Fruit fly (Drosophila melanogaster) whole organism, embryonic: ENCODE measurements around the gene pnt.

Experiments
- Abd-B ChIP-seq: fragments of 200-800 bp; sonication (Bioruptor generic); optimal IDR thresholded peaks from 2 replicates; lab custom pipeline; 2018; ENCODE audit warnings: missing biosample characterization, mild to moderate bottlenecking, missing genetic modification characterization, moderate library complexity
- BEAF-32 ChIP-seq: fragments of 200-800 bp; sonication (Bioruptor generic); optimal IDR thresholded peaks from 3 replicates; lab custom pipeline; 2017; ENCODE audit warnings: missing biosample characterization, missing genetic modification characterization, mild to moderate bottlenecking, moderate library complexity, missing genetic modification reagents
- CG1024 ChIP-seq: fragments of 200-800 bp; sonication (Bioruptor generic); IDR thresholded peaks from 2 replicates; pipeline ENCODE4 v1.3.6; 2022; ENCODE audit warnings: missing biosample characterization, missing genetic modification characterization
- CG10654 ChIP-seq: fragments of 200-800 bp; sonication (Bioruptor generic); optimal IDR thresholded peaks from 2 replicates; lab custom pipeline; 2016; ENCODE audit warnings: missing biosample characterization, missing genetic modification characterization
- CG13123 ChIP-seq: fragments of 200-800 bp; sonication (Bioruptor generic); optimal IDR thresholded peaks from 2 replicates; lab custom pipeline; 2016; ENCODE audit warnings: missing biosample characterization, missing genetic modification characterization
- CG13624 ChIP-seq: fragments of 200-800 bp; sonication (Bioruptor generic); optimal IDR thresholded peaks from 2 replicates; lab custom pipeline; 2016; ENCODE audit warnings: missing biosample characterization, missing genetic modification characterization
- CG15011 ChIP-seq: fragments of 200-800 bp; sonication (Bioruptor generic); optimal IDR thresholded peaks from 3 replicates; lab custom pipeline; 2018; ENCODE audit warnings: missing biosample characterization, mild to moderate bottlenecking, missing genetic modification characterization
- CG15479 ChIP-seq: fragments of 200-800 bp; sonication (Bioruptor generic); optimal IDR thresholded peaks from 3 replicates; lab custom pipeline; 2019; ENCODE audit warnings: missing biosample characterization, mild to moderate bottlenecking, missing genetic modification characterization, moderate library complexity
- CG17568 ChIP-seq: fragments of 200-800 bp; sonication (Bioruptor generic); optimal IDR thresholded peaks from 2 replicates; lab custom pipeline; 2018; ENCODE audit warnings: missing biosample characterization, mild to moderate bottlenecking, missing genetic modification characterization, moderate library complexity
- CG17829 ChIP-seq: fragments of 200-800 bp; optimal IDR thresholded peaks from 2 replicates; lab custom pipeline; 2019; ENCODE audit warnings: missing biosample characterization, mild to moderate bottlenecking, missing genetic modification characterization, moderate library complexity
- CG1792 ChIP-seq: fragments of 200-800 bp; sonication (Bioruptor generic); optimal IDR thresholded peaks from 2 replicates; lab custom pipeline; 2016; ENCODE audit warnings: missing biosample characterization, missing genetic modification characterization
- CG2199 ChIP-seq: fragments of 200-800 bp; sonication (Bioruptor generic); IDR thresholded peaks from 3 replicates; pipeline ENCODE4 v1.3.6; 2022; ENCODE audit warnings: missing biosample characterization, missing genetic modification characterization
- CG32767 ChIP-seq: fragments of 200-800 bp; sonication (Bioruptor generic); IDR thresholded peaks from 2 replicates; pipeline ENCODE4 v1.3.6; 2022; ENCODE audit warnings: missing biosample characterization, missing genetic modification characterization
- CG3847 ChIP-seq: fragments of 200-800 bp; sonication (Bioruptor generic); IDR thresholded peaks from 2 replicates; pipeline ENCODE4 v1.3.6; 2022; ENCODE audit warnings: missing biosample characterization, missing genetic modification characterization
- CG5245 ChIP-seq: fragments of 200-800 bp; sonication (Bioruptor generic); optimal IDR thresholded peaks from 3 replicates; lab custom pipeline; 2016; ENCODE audit warnings: missing biosample characterization, missing genetic modification characterization
- CG6654 ChIP-seq: fragments of 200-800 bp; sonication (Bioruptor generic); optimal IDR thresholded peaks from 2 replicates; lab custom pipeline; 2017; ENCODE audit warnings: missing biosample characterization, mild to moderate bottlenecking, missing genetic modification characterization
- CG7745 ChIP-seq: fragments of 200-800 bp; sonication (Bioruptor generic); optimal IDR thresholded peaks from 2 replicates; lab custom pipeline; 2018; ENCODE audit warnings: missing biosample characterization, mild to moderate bottlenecking, missing genetic modification characterization, moderate library complexity
- CG9215 ChIP-seq: fragments of 200-800 bp; sonication (Bioruptor generic); IDR thresholded peaks from 2 replicates; pipeline ENCODE4 v1.3.6; 2022; ENCODE audit warnings: missing biosample characterization, missing genetic modification characterization
- CG9817 ChIP-seq: fragments of 200-800 bp; sonication (Bioruptor generic); optimal IDR thresholded peaks from 2 replicates; lab custom pipeline; 2018; ENCODE audit warnings: missing biosample characterization, mild to moderate bottlenecking, missing genetic modification characterization, moderate library complexity
- CG9932 ChIP-seq: fragments of 200-800 bp; sonication (Bioruptor generic); IDR thresholded peaks from 2 replicates; pipeline ENCODE4 v1.3.6; 2022; ENCODE audit warnings: missing biosample characterization, missing genetic modification characterization
- CrebB ChIP-seq: fragments of 200-800 bp; sonication (Bioruptor generic); optimal IDR thresholded peaks from 3 replicates; lab custom pipeline; 2018; ENCODE audit warnings: missing biosample characterization, mild to moderate bottlenecking, missing genetic modification characterization
- Dip2 ChIP-seq: fragments of 200-800 bp; sonication (Bioruptor generic); IDR thresholded peaks from 2 replicates; pipeline ENCODE4 v1.3.6; 2022; ENCODE audit warnings: missing biosample characterization, missing genetic modification characterization
- Fer2 ChIP-seq: fragments of 200-800 bp; sonication (Bioruptor generic); optimal IDR thresholded peaks from 2 replicates; lab custom pipeline; 2018; ENCODE audit warnings: missing biosample characterization, mild to moderate bottlenecking, missing genetic modification characterization, moderate library complexity
- Fer3 ChIP-seq: fragments of 200-800 bp; sonication (Bioruptor generic); optimal IDR thresholded peaks from 2 replicates; lab custom pipeline; 2018; ENCODE audit warnings: missing biosample characterization, mild to moderate bottlenecking, missing genetic modification characterization, moderate library complexity
- HHEX ChIP-seq: fragments of 200-800 bp; sonication (Bioruptor generic); optimal IDR thresholded peaks from 3 replicates; lab custom pipeline; 2017; ENCODE audit warnings: missing biosample characterization, mild to moderate bottlenecking, missing genetic modification characterization, missing genetic modification reagents
- Hsf ChIP-seq: fragments of 200-800 bp; sonication (Bioruptor generic); optimal IDR thresholded peaks from 3 replicates; lab custom pipeline; 2016; ENCODE audit warnings: missing biosample characterization, missing genetic modification characterization
- NC2α ChIP-seq: fragments of 200-800 bp; sonication (Bioruptor generic); optimal IDR thresholded peaks from 2 replicates; lab custom pipeline; 2016; ENCODE audit warnings: missing biosample characterization, missing genetic modification characterization
- NfI ChIP-seq: fragments of 200-800 bp; sonication (Bioruptor generic); optimal IDR thresholded peaks from 3 replicates; lab custom pipeline; 2018; ENCODE audit warnings: missing biosample characterization, mild to moderate bottlenecking, missing genetic modification characterization, moderate library complexity
- Sin3A ChIP-seq: fragments of >200 bp; optimal IDR thresholded peaks from 2 replicates; lab custom pipeline; 2018
- Sry-β ChIP-seq: fragments of 200-800 bp; sonication (Bioruptor generic); optimal IDR thresholded peaks from 2 replicates; lab custom pipeline; 2018; ENCODE audit warnings: missing biosample characterization, mild to moderate bottlenecking, missing genetic modification characterization, moderate library complexity
- Usf ChIP-seq: fragments of 200-800 bp; sonication (Bioruptor generic); optimal IDR thresholded peaks from 2 replicates; lab custom pipeline; 2017; ENCODE audit warnings: missing genotype, missing biosample characterization, missing genetic modification characterization
- br ChIP-seq: fragments of >200 bp; optimal IDR thresholded peaks from 2 replicates; lab custom pipeline; 2017
- crc ChIP-seq: fragments of 200-800 bp; sonication (Bioruptor generic); optimal IDR thresholded peaks from 2 replicates; lab custom pipeline; 2016; ENCODE audit warnings: missing biosample characterization, missing genetic modification characterization
- dpn ChIP-seq, 2 experiments: fragments of 200-800 bp; sonication (Bioruptor generic); optimal IDR thresholded peaks; 3 replicates each; lab custom pipeline; 2016; ENCODE audit warnings: missing biosample characterization in 2 of 2, missing genetic modification characterization in 2 of 2
- en ChIP-seq: fragments of 200-800 bp; sonication (Bioruptor generic); optimal IDR thresholded peaks from 2 replicates; lab custom pipeline; 2016; ENCODE audit warnings: missing biosample characterization, missing genetic modification characterization
- ewg ChIP-seq: fragments of 200-800 bp; sonication (Bioruptor generic); optimal IDR thresholded peaks from 3 replicates; lab custom pipeline; 2017; ENCODE audit warnings: mild to moderate bottlenecking, missing biosample characterization, missing genetic modification reagents, missing genetic modification characterization
- gcm ChIP-seq: fragments of 200-800 bp; sonication (Bioruptor generic); optimal IDR thresholded peaks from 2 replicates; lab custom pipeline; 2019; ENCODE audit warnings: missing biosample characterization, mild to moderate bottlenecking, missing genetic modification characterization, moderate library complexity
- h ChIP-seq: fragments of >200 bp; optimal IDR thresholded peaks from 2 replicates; lab custom pipeline; 2017
- inv ChIP-seq: fragments of 200-800 bp; sonication (Bioruptor generic); IDR thresholded peaks from 2 replicates; pipeline ENCODE4 v1.3.6; 2022; ENCODE audit warnings: missing biosample characterization, missing genetic modification characterization; ENCODE audit not compliant: partially characterized antibody
- jing ChIP-seq: fragments of 200-800 bp; sonication (Bioruptor generic); optimal IDR thresholded peaks from 2 replicates; lab custom pipeline; 2018; ENCODE audit warnings: missing biosample characterization, mild to moderate bottlenecking, missing genetic modification characterization
- kah ChIP-seq: fragments of 200-800 bp; sonication (Bioruptor generic); optimal IDR thresholded peaks from 2 replicates; lab custom pipeline; 2018; ENCODE audit warnings: missing biosample characterization, mild to moderate bottlenecking, missing genetic modification characterization
- lola ChIP-seq, 3 experiments: fragments of >200 bp in 2 of 3; fragments of 200-800 bp in 1 of 3; sonication (Bioruptor generic) in 1 of 3; optimal IDR thresholded peaks; 2 replicates each; lab custom pipeline; 2017 to 2019; ENCODE audit warnings: missing biosample characterization in 3 of 3, missing genetic modification characterization in 3 of 3, mild to moderate bottlenecking in 1 of 3, moderate library complexity in 1 of 3
- pan ChIP-seq, 4 experiments: fragments of >200 bp in 3 of 4; fragments of 200-800 bp in 1 of 4; sonication (Bioruptor generic) in 1 of 4; optimal IDR thresholded peaks in 3 of 4; IDR thresholded peaks in 1 of 4; 2 replicates each; pipeline versions ENCODE4 v1.3.6 to Lab custom; 2017 to 2022; ENCODE audit warnings: missing biosample characterization in 2 of 4, missing genetic modification characterization in 2 of 4, mixed read lengths in 1 of 4
- pnt ChIP-seq: fragments of 200-800 bp; sonication (Bioruptor generic); optimal IDR thresholded peaks from 3 replicates; lab custom pipeline; 2016; ENCODE audit warnings: missing biosample characterization, missing genetic modification characterization
- salm ChIP-seq: fragments of 200-800 bp; sonication (Bioruptor generic); optimal IDR thresholded peaks from 2 replicates; lab custom pipeline; 2018; ENCODE audit warnings: missing biosample characterization, mild to moderate bottlenecking, missing genetic modification characterization
- sim ChIP-seq: fragments of 200-800 bp; sonication (Bioruptor generic); IDR thresholded peaks from 2 replicates; pipeline ENCODE4 v1.3.6; 2022; ENCODE audit warnings: missing biosample characterization, missing genetic modification characterization
- sr ChIP-seq: fragments of 200-800 bp; sonication (Bioruptor generic); IDR thresholded peaks from 3 replicates; pipeline ENCODE4 v1.3.6; 2022; ENCODE audit warnings: missing biosample characterization, missing genetic modification characterization
- tup ChIP-seq: fragments of 200-800 bp; sonication (Bioruptor generic); optimal IDR thresholded peaks from 2 replicates; lab custom pipeline; 2016; ENCODE audit warnings: missing biosample characterization, mild to moderate bottlenecking, missing genetic modification characterization, moderate library complexity
- vnd ChIP-seq: fragments of 200-800 bp; sonication (Bioruptor generic); IDR thresholded peaks from 3 replicates; pipeline ENCODE4 v1.3.6; 2022; ENCODE audit warnings: missing biosample characterization, missing genetic modification characterization; ENCODE audit not compliant: partially characterized antibody
- zen2 ChIP-seq: fragments of 200-800 bp; sonication (Bioruptor generic); IDR thresholded peaks from 3 replicates; pipeline ENCODE4 v1.3.6; 2022; ENCODE audit warnings: missing biosample characterization, missing genetic modification characterization; ENCODE audit not compliant: partially characterized antibody

pnt gene

DNA sequence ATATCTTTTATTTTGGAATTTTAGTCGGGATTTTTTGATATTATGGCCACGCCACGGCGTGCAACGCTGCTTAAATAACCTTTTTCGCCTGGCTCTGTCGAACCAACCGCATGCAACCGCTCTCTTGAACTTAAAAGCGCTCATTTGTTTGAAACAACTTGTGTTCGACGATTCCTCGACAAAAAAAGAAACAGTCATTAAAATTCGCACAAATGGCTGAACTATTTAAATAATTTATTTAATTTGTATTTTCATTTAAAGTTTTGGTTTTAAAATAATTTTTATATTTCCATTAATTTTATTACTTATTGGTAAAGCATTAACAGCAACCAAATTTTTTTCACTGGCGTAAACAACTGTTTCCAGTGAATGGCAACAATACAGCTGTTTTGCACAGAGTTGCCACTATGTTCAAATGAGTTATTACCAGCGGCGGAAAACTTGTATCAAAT lies 65.1 kb downstream of the pnt start, which contains the start of the genes orb and Cdc16:
orb (minus strand) TSS at position 51 of the 452 bp plus-strand sequence.
Cdc16 (plus strand) TSS at position 396 of the 452 bp plus-strand sequence.
- TF ChIP-seq CG9215 (GFP tag; lab: Robert Waterston, UW) (peak; percentile 83), sim (GFP tag; lab: Robert Waterston, UW) (peak; percentile 72), vnd (no peak), dpn (GFP tag; optimal IDR thresholded peaks at IDR 0.05; lab: Kevin White, UChicago) (peak; percentile 81 to 95), Sin3A (lab: Kevin White, UChicago) (no peak), CG5245 (GFP tag; lab: Kevin White, UChicago) (peak; percentile 89), HHEX (GFP tag; lab: Kevin White, UChicago) (peak; percentile 85), pan (optimal IDR thresholded peaks at IDR 0.05; lab: Kevin White, UChicago) (no peak), pan (GFP tag; optimal IDR thresholded peaks at IDR 0.05 in 1 of 2, IDR thresholded peaks at IDR 0.05 in 1 of 2) (peak in 1 of 2 experiments; percentile 96), br (lab: Kevin White, UChicago) (no peak), CG1024 (GFP tag; lab: Robert Waterston, UW) (peak; percentile 64), NfI (peak; percentile 91), CG1792 (GFP tag; lab: Kevin White, UChicago) (peak; percentile 54), CG3847 (peak; percentile 93), CG32767 (GFP tag; lab: Robert Waterston, UW) (peak; percentile 85), jing (GFP tag; lab: Kevin White, UChicago) (peak; percentile 67), CG9817 (tag; lab: Kevin White, UChicago) (peak; percentile 92), CG13123 (GFP tag; lab: Kevin White, UChicago) (peak; percentile 79), CG17829 (tag; lab: Kevin White, UChicago) (peak; percentile 92), sr (GFP tag; lab: Robert Waterston, UW) (peak; percentile 55; the same call in 1 of the 3 replicates), lola (GFP tag; optimal IDR thresholded peaks at IDR 0.05; lab: Kevin White, UChicago) (peak in 1 of 3 experiments; percentile 82), crc (GFP tag; lab: Kevin White, UChicago) (peak; percentile 32), salm (tag; lab: Kevin White, UChicago) (peak; percentile 87), tup (peak; percentile 75), CG13624 (peak; percentile 84), zen2 (GFP tag; lab: Robert Waterston, UW) (no peak), CG6654 (peak; percentile 47), en (GFP tag; lab: Kevin White, UChicago) (peak; percentile 34), Dip2 (GFP tag; lab: Robert Waterston, UW) (no peak), pnt (peak; percentile 52), gcm (GFP tag; lab: Kevin White, UChicago) (peak; percentile 90), CrebB (tag; lab: Kevin White, UChicago) (peak; percentile 90), Abd-B (GFP tag; lab: Kevin White, UChicago) (peak; percentile 93), CG10654 (GFP tag; lab: Kevin White, UChicago) (peak; percentile 89), BEAF-32 (peak; percentile 21), Hsf (GFP tag; lab: Kevin White, UChicago) (peak; percentile 75), CG9932 (peak; percentile 95), Sry-β (peak; percentile 26), kah (peak; percentile 64), NC2α (GFP tag; lab: Kevin White, UChicago) (peak; percentile 49), CG2199 (GFP tag; lab: Robert Waterston, UW) (0 out of 3 replicates have a peak, but pooled peaks have one; percentile 37), Fer3 (tag; lab: Kevin White, UChicago) (peak; percentile 95), h (lab: Kevin White, UChicago) (no peak), CG17568 (GFP tag; lab: Kevin White, UChicago) (peak; percentile 90), inv (GFP tag; lab: Robert Waterston, UW) (no peak), ewg (peak; percentile 77), CG7745 (tag; lab: Kevin White, UChicago) (peak; percentile 27), Usf (GFP tag; lab: Kevin White, UChicago) (peak; percentile 60), CG15479 (GFP tag; lab: Kevin White, UChicago) (no peak), Fer2 (tag; lab: Kevin White, UChicago) (peak; percentile 88), CG15011 (GFP tag; lab: Kevin White, UChicago) (peak; percentile 80)
